Worm (Caenorhabditis elegans): ENCODE results near the gene str-116.

- TF ChIP-seq blmp-1 (tag; optimal IDR thresholded peaks at IDR 0.05) = no peak
- TF ChIP-seq pqm-1 (tag; optimal IDR thresholded peaks at IDR 0.05) = no peak
- no peak for TF ChIP-seq unc-30 (tag; optimal IDR thresholded peaks at IDR 0.05)
- no peak for TF ChIP-seq lin-39 (tag; optimal IDR thresholded peaks at IDR 0.05)
- no peak for TF ChIP-seq snpc-4 (tag; optimal IDR thresholded peaks at IDR 0.05)
- TF ChIP-seq skn-1 (tag; optimal IDR thresholded peaks at IDR 0.05) = no peak
- TF ChIP-seq lin-15B (tag; optimal IDR thresholded peaks at IDR 0.05) = no peak
- TF ChIP-seq dsc-1 (tag; optimal IDR thresholded peaks at IDR 0.05) = no peak
- no peak for TF ChIP-seq nhr-76 (tag; optimal IDR thresholded peaks at IDR 0.05)
- no peak for TF ChIP-seq aha-1 (tag; optimal IDR thresholded peaks at IDR 0.05)
- TF ChIP-seq ces-1 (GFP tag; optimal IDR thresholded peaks at IDR 0.05) = no peak
- no peak for TF ChIP-seq tbx-2 (tag; optimal IDR thresholded peaks at IDR 0.05)
Observed at ce11 chrV:11265482-11265881, 1.3 kb upstream of the str-116 start, which contains the start of gene cln-3.1.
